Fruit fly (Drosophila melanogaster) whole organism, adult: ENCODE measurements around the gene CG4404.

Experiments
- CG33017 ChIP-seq: fragments of 200-800 bp; sonication (Bioruptor generic); optimal IDR thresholded peaks from 2 replicates; lab custom pipeline; 2018; ENCODE audit warnings: missing biosample characterization, mild to moderate bottlenecking, missing genetic modification characterization, moderate library complexity
- kay ChIP-seq: fragments of 200-800 bp; sonication (Bioruptor generic); peaks from one replicate; lab custom pipeline; 2016; ENCODE audit warnings: missing biosample characterization, missing genetic modification characterization, borderline replicate concordance

DNA sequence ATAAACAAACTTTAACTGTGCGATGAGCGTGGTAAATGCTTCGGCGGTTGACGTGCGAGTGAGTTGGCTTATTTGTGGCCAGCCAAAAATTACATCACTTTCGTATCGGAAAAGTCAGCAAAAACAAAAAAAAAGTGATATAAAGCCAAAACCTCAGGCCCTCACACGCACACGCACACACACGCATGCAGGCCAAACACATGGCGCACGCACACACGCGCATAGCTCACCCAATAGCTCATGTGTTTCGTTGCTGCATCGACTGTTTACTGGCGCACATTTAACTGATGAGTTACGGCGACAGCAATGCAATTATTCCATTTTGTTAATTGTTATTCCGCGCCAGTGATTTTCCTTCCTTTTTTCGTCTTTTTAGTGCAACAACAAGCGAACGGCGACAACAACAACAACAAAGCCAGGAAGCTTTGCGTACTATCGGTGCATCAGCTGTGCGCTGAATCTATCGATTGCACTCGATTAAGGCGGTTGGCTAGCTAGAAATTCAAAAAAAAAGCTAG, 2.7 kb downstream of the CG4404 start, which contains the start of gene Flad1:
- TF ChIP-seq CG33017 (tag; lab: Kevin White, UChicago) (no peak), kay (GFP tag; lab: Kevin White, UChicago) (no peak)
